Fruit fly (Drosophila melanogaster): Measurements from ENCODE around the gene CG14086.

The CG14086 gene

dm6 chr3L:19294613-19295299 is 19.2 kb downstream of the CG14086 start (continued):
- TF ChIP-seq Drgx (GFP tag; IDR thresholded peaks at IDR 0.05) (0 out of 2 replicates have a peak, but pooled peaks have one; percentile 36), CG2875 (GFP tag; optimal IDR thresholded peaks at IDR 0.05) (peak; percentile 1), ato (GFP tag; IDR thresholded peaks at IDR 0.05; ENCODE audit: partially characterized antibody) (no peak), Neu2 (GFP tag; optimal IDR thresholded peaks at IDR 0.05; ENCODE audit: borderline replicate concordance) (no peak), CG13287 (GFP tag; IDR thresholded peaks at IDR 0.05; ENCODE audit: partially characterized antibody) (peak; percentile 40; the same call in 1 of the 2 replicates), ac (GFP tag; optimal IDR thresholded peaks at IDR 0.05) (no peak), CG30431 (GFP tag; optimal IDR thresholded peaks at IDR 0.05) (no peak), ftz-f1 (GFP tag; optimal IDR thresholded peaks at IDR 0.05) (no peak), CG32772 (GFP tag; IDR thresholded peaks at IDR 0.05) (no peak), CG3847 (GFP tag; IDR thresholded peaks at IDR 0.05) (peak; percentile 4; the same call in 1 of the 2 replicates), CG2889 (GFP tag; IDR thresholded peaks at IDR 0.05) (no peak), CG7987 (GFP tag; optimal IDR thresholded peaks at IDR 0.05) (no peak), gfzf (GFP tag; optimal IDR thresholded peaks at IDR 0.05) (peak; percentile 0), Hand (GFP tag; optimal IDR thresholded peaks at IDR 0.05) (peak; percentile 6), MBD-R2 (GFP tag; IDR thresholded peaks at IDR 0.05) (peak; percentile 54), nerfin-1 (tag; optimal IDR thresholded peaks at IDR 0.05) (no peak), CG2199 (GFP tag; IDR thresholded peaks at IDR 0.05) (peak; percentile 89), Mrtf (GFP tag; IDR thresholded peaks at IDR 0.05) (no peak), cg (GFP tag; optimal IDR thresholded peaks at IDR 0.05) (no peak), dan (GFP tag; IDR thresholded peaks at IDR 0.05) (no peak), CG4730 (GFP tag; IDR thresholded peaks at IDR 0.05) (no peak), Antp (GFP tag; optimal IDR thresholded peaks at IDR 0.05) (no peak), Lhr (GFP tag; optimal IDR thresholded peaks at IDR 0.05) (peak; percentile 62), sisA (GFP tag; IDR thresholded peaks at IDR 0.05) (no peak), CG11504 (tag; optimal IDR thresholded peaks at IDR 0.05) (peak; percentile 10), run (tag; optimal IDR thresholded peaks at IDR 0.05) (no peak), hbn (GFP tag; IDR thresholded peaks at IDR 0.05; ENCODE audit: partially characterized antibody) (no peak), sens-2 (GFP tag; IDR thresholded peaks at IDR 0.05) (peak; percentile 43; the same call in 1 of the 2 replicates), dmrt11E (tag; optimal IDR thresholded peaks at IDR 0.05) (no peak), inv (GFP tag; IDR thresholded peaks at IDR 0.05; ENCODE audit: partially characterized antibody) (no peak), CG32532 (GFP tag; IDR thresholded peaks at IDR 0.05) (no peak), Doc2 (GFP tag; IDR thresholded peaks at IDR 0.05) (no peak), CG4707 (GFP tag; optimal IDR thresholded peaks at IDR 0.05) (no peak), CG18476 (GFP tag; optimal IDR thresholded peaks at IDR 0.05) (no peak), Nf-YC (tag; optimal IDR thresholded peaks at IDR 0.05) (no peak), BEAF-32 (GFP tag; optimal IDR thresholded peaks at IDR 0.05) (peak; percentile 4), CG8765 (GFP tag; IDR thresholded peaks at IDR 0.05) (0 out of 2 replicates have a peak, but pooled peaks have one; percentile 3), scrt (GFP tag; optimal IDR thresholded peaks at IDR 0.05) (peak; percentile 17), nom (GFP tag; optimal IDR thresholded peaks at IDR 0.05) (no peak), caup (GFP tag; optimal IDR thresholded peaks at IDR 0.05; ENCODE audit: severe bottlenecking) (no peak), aop (GFP tag; IDR thresholded peaks at IDR 0.05) (no peak), Sry-β (GFP tag; optimal IDR thresholded peaks at IDR 0.05) (no peak), CG12942 (GFP tag; optimal IDR thresholded peaks at IDR 0.05) (no peak), gsb (GFP tag; IDR thresholded peaks at IDR 0.05) (no peak), CG4617 (GFP tag; optimal IDR thresholded peaks at IDR 0.05; ENCODE audit: borderline replicate concordance) (peak; percentile 20), Trl (optimal IDR thresholded peaks at IDR 0.05) (peak; percentile 77), Trl (GFP tag; optimal IDR thresholded peaks at IDR 0.05) (no peak), CG5953 (GFP tag; IDR thresholded peaks at IDR 0.05) (no peak), CTCF (GFP tag; optimal IDR thresholded peaks at IDR 0.05) (no peak), CG17612 (GFP tag; IDR thresholded peaks at IDR 0.05) (no peak)

Measured in whole organism, embryonic.